Fruit fly (Drosophila melanogaster) whole organism, embryonic: ENCODE data around the gene CG1231.

Experiments
- CG10462 ChIP-seq: fragments of 200-800 bp; sonication (Bioruptor generic); optimal IDR thresholded peaks from 2 replicates; lab custom pipeline; 2016; ENCODE audit warnings: missing biosample characterization, missing genetic modification characterization
- CG10543 ChIP-seq: fragments of 200-800 bp; sonication (Bioruptor generic); optimal IDR thresholded peaks from 3 replicates; lab custom pipeline; 2017; ENCODE audit warnings: missing biosample characterization, mild to moderate bottlenecking, missing genetic modification characterization, moderate library complexity
- CG12071 ChIP-seq: fragments of 200-800 bp; sonication (Bioruptor generic); optimal IDR thresholded peaks from 3 replicates; lab custom pipeline; 2018; ENCODE audit warnings: missing biosample characterization, mild to moderate bottlenecking, missing genetic modification characterization
- CG12769 ChIP-seq: fragments of 200-800 bp; sonication (Bioruptor generic); optimal IDR thresholded peaks from 2 replicates; lab custom pipeline; 2019; ENCODE audit warnings: missing biosample characterization, mild to moderate bottlenecking, missing genetic modification characterization, moderate library complexity
- CG13296 ChIP-seq: fragments of 200-800 bp; sonication (Bioruptor generic); optimal IDR thresholded peaks from 3 replicates; lab custom pipeline; 2018; ENCODE audit warnings: missing biosample characterization, mild to moderate bottlenecking, missing genetic modification characterization
- CG14441 ChIP-seq: fragments of 200-800 bp; sonication (Bioruptor generic); IDR thresholded peaks from 2 replicates; pipeline ENCODE4 v1.3.6; 2022; ENCODE audit warnings: missing biosample characterization, missing genetic modification characterization
- CG1603 ChIP-seq: fragments of 200-800 bp; sonication (Bioruptor generic); optimal IDR thresholded peaks from 2 replicates; lab custom pipeline; 2019; ENCODE audit warnings: missing biosample characterization, mild to moderate bottlenecking, missing genetic modification characterization, moderate library complexity
- CG32767 ChIP-seq: fragments of 200-800 bp; sonication (Bioruptor generic); IDR thresholded peaks from 2 replicates; pipeline ENCODE4 v1.3.6; 2022; ENCODE audit warnings: missing biosample characterization, missing genetic modification characterization
- CG34376 ChIP-seq: fragments of 200-800 bp; sonication (Bioruptor generic); optimal IDR thresholded peaks from 2 replicates; lab custom pipeline; 2018; ENCODE audit warnings: missing biosample characterization, mild to moderate bottlenecking, missing genetic modification characterization
- CG4707 ChIP-seq: fragments of 200-800 bp; sonication (Bioruptor generic); optimal IDR thresholded peaks from 2 replicates; lab custom pipeline; 2018; ENCODE audit warnings: missing biosample characterization, mild to moderate bottlenecking, missing genetic modification characterization, moderate library complexity
- CG4820 ChIP-seq: fragments of 200-800 bp; sonication (Bioruptor generic); optimal IDR thresholded peaks from 3 replicates; lab custom pipeline; 2016; ENCODE audit warnings: missing biosample characterization, missing genetic modification characterization
- CG6654 ChIP-seq: fragments of 200-800 bp; sonication (Bioruptor generic); optimal IDR thresholded peaks from 2 replicates; lab custom pipeline; 2017; ENCODE audit warnings: missing biosample characterization, mild to moderate bottlenecking, missing genetic modification characterization
- CG6765 ChIP-seq: fragments of 200-800 bp; sonication (Bioruptor generic); optimal IDR thresholded peaks from 3 replicates; lab custom pipeline; 2017; ENCODE audit warnings: missing biosample characterization, mild to moderate bottlenecking, missing genetic modification characterization
- CG9727 ChIP-seq: fragments of 200-800 bp; sonication (Bioruptor generic); optimal IDR thresholded peaks from 3 replicates; lab custom pipeline; 2017; ENCODE audit warnings: missing biosample characterization, mild to moderate bottlenecking, missing genetic modification characterization
- CG9797 ChIP-seq: fragments of 200-800 bp; sonication (Bioruptor generic); optimal IDR thresholded peaks from 3 replicates; lab custom pipeline; 2018; ENCODE audit warnings: missing biosample characterization, mild to moderate bottlenecking, missing genetic modification characterization
- CG9932 ChIP-seq: fragments of 200-800 bp; sonication (Bioruptor generic); IDR thresholded peaks from 2 replicates; pipeline ENCODE4 v1.3.6; 2022; ENCODE audit warnings: missing biosample characterization, missing genetic modification characterization
- CrebB ChIP-seq: fragments of 200-800 bp; sonication (Bioruptor generic); optimal IDR thresholded peaks from 3 replicates; lab custom pipeline; 2018; ENCODE audit warnings: missing biosample characterization, mild to moderate bottlenecking, missing genetic modification characterization
- Dfd ChIP-seq, 2 experiments: fragments of >200 bp; optimal IDR thresholded peaks; 2 replicates each; lab custom pipeline; 2017; ENCODE audit warnings: missing biosample characterization in 2 of 2, missing genetic modification characterization in 2 of 2
- Dip3 ChIP-seq: fragments of 200-800 bp; sonication (Bioruptor generic); optimal IDR thresholded peaks from 3 replicates; lab custom pipeline; 2016; ENCODE audit warnings: missing biosample characterization, missing genetic modification characterization
- Drgx ChIP-seq: fragments of 200-800 bp; sonication (Bioruptor generic); IDR thresholded peaks from 2 replicates; pipeline ENCODE4 v1.3.6; 2022; ENCODE audit warnings: missing biosample characterization, missing genetic modification characterization
- HHEX ChIP-seq: fragments of 200-800 bp; sonication (Bioruptor generic); optimal IDR thresholded peaks from 3 replicates; lab custom pipeline; 2017; ENCODE audit warnings: missing biosample characterization, mild to moderate bottlenecking, missing genetic modification characterization, missing genetic modification reagents
- HLH3B ChIP-seq: fragments of 200-800 bp; sonication (Bioruptor generic); IDR thresholded peaks from 2 replicates; pipeline ENCODE4 v1.3.6; 2022; ENCODE audit warnings: missing biosample characterization, missing genetic modification characterization
- HmgD ChIP-seq: fragments of 200-800 bp; sonication (Bioruptor generic); optimal IDR thresholded peaks from 3 replicates; lab custom pipeline; 2016; ENCODE audit warnings: missing biosample characterization, missing genetic modification characterization
- Hr3 ChIP-seq: fragments of 200-800 bp; sonication (Bioruptor generic); optimal IDR thresholded peaks from 3 replicates; lab custom pipeline; 2016; ENCODE audit warnings: missing biosample characterization, missing genetic modification characterization
- MBD-R2 ChIP-seq: fragments of 200-800 bp; sonication (Bioruptor generic); IDR thresholded peaks from 2 replicates; pipeline ENCODE4 v1.3.6; 2022; ENCODE audit warnings: missing biosample characterization, missing genetic modification characterization
- Med ChIP-seq: fragments of 200-800 bp; sonication (Bioruptor generic); peaks from one replicate; lab custom pipeline; 2016; ENCODE audit warnings: missing biosample characterization, missing genetic modification characterization, mild to moderate bottlenecking, inconsistent platforms, moderate library complexity
- Meics ChIP-seq: fragments of 200-800 bp; sonication (Bioruptor generic); optimal IDR thresholded peaks from 2 replicates; lab custom pipeline; 2017; ENCODE audit warnings: missing biosample characterization, mild to moderate bottlenecking, missing genetic modification characterization
- Mrtf ChIP-seq: fragments of 200-800 bp; sonication (Bioruptor generic); IDR thresholded peaks from 3 replicates; pipeline ENCODE4 v1.3.6; 2022; ENCODE audit warnings: missing biosample characterization, missing genetic modification characterization
- Nf-YC ChIP-seq: fragments of 200-800 bp; optimal IDR thresholded peaks from 3 replicates; lab custom pipeline; 2019; ENCODE audit warnings: missing biosample characterization, mild to moderate bottlenecking, missing genetic modification characterization, moderate library complexity
- Pdp1 ChIP-seq, 2 experiments: fragments of 200-800 bp; sonication (Bioruptor generic); optimal IDR thresholded peaks; 3 replicates each; lab custom pipeline; 2016; ENCODE audit warnings: missing biosample characterization in 2 of 2, missing genetic modification characterization in 2 of 2, mild to moderate bottlenecking in 1 of 2, moderate library complexity in 1 of 2
- Rfx ChIP-seq: fragments of 200-800 bp; sonication (Bioruptor generic); IDR thresholded peaks from 2 replicates; pipeline ENCODE4 v1.3.6; 2022; ENCODE audit warnings: missing biosample characterization, missing genetic modification characterization
- Tbp ChIP-seq: fragments of >200 bp; optimal IDR thresholded peaks from 2 replicates; lab custom pipeline; 2018; ENCODE audit warnings: missing biosample characterization, missing genetic modification characterization
- bab2 ChIP-seq: fragments of 200-800 bp; sonication (Bioruptor generic); optimal IDR thresholded peaks from 2 replicates; lab custom pipeline; 2016; ENCODE audit warnings: missing biosample characterization, missing genetic modification characterization
- cwo ChIP-seq: fragments of 200-800 bp; sonication (Bioruptor generic); optimal IDR thresholded peaks from 3 replicates; lab custom pipeline; 2017; ENCODE audit warnings: missing biosample characterization, missing genetic modification characterization, mild to moderate bottlenecking, moderate library complexity, missing genetic modification reagents
- grau ChIP-seq: fragments of 200-800 bp; optimal IDR thresholded peaks from 3 replicates; lab custom pipeline; 2019; ENCODE audit warnings: missing biosample characterization, mild to moderate bottlenecking, missing genetic modification characterization, moderate library complexity
- grn ChIP-seq: fragments of 200-800 bp; sonication (Bioruptor generic); optimal IDR thresholded peaks from 3 replicates; lab custom pipeline; 2017; ENCODE audit warnings: missing biosample characterization, missing genetic modification characterization
- kah ChIP-seq: fragments of 200-800 bp; sonication (Bioruptor generic); optimal IDR thresholded peaks from 2 replicates; lab custom pipeline; 2018; ENCODE audit warnings: missing biosample characterization, mild to moderate bottlenecking, missing genetic modification characterization
- ken ChIP-seq: fragments of 200-800 bp; sonication (Bioruptor generic); IDR thresholded peaks from 3 replicates; pipeline ENCODE4 v1.3.6; 2022; ENCODE audit warnings: missing biosample characterization, missing genetic modification characterization
- klu ChIP-seq: fragments of 200-800 bp; sonication (Bioruptor generic); IDR thresholded peaks from 2 replicates; pipeline ENCODE4 v1.3.6; 2022; ENCODE audit warnings: missing biosample characterization, missing genetic modification characterization
- knrl ChIP-seq: fragments of 200-800 bp; sonication (Bioruptor generic); IDR thresholded peaks from 3 replicates; pipeline ENCODE4 v1.3.6; 2022; ENCODE audit warnings: missing biosample characterization, missing genetic modification characterization; ENCODE audit not compliant: partially characterized antibody
- lilli ChIP-seq: fragments of 200-800 bp; sonication (Bioruptor generic); optimal IDR thresholded peaks from 3 replicates; lab custom pipeline; 2016; ENCODE audit warnings: missing biosample characterization, missing genetic modification characterization
- lmd ChIP-seq: fragments of 200-800 bp; sonication (Bioruptor generic); IDR thresholded peaks from 2 replicates; pipeline ENCODE4 v1.3.6; 2022; ENCODE audit warnings: missing biosample characterization, missing genetic modification characterization
- mam ChIP-seq: fragments of 200-800 bp; sonication (Bioruptor generic); optimal IDR thresholded peaks from 3 replicates; lab custom pipeline; 2016; ENCODE audit warnings: missing biosample characterization, missing genetic modification characterization
- pfk ChIP-seq: fragments of 200-800 bp; sonication (Bioruptor generic); optimal IDR thresholded peaks from 2 replicates; lab custom pipeline; 2018; ENCODE audit warnings: missing biosample characterization, mild to moderate bottlenecking, missing genetic modification characterization, moderate library complexity
- pros ChIP-seq: fragments of 200-800 bp; sonication (Bioruptor generic); optimal IDR thresholded peaks from 3 replicates; lab custom pipeline; 2019; ENCODE audit warnings: missing biosample characterization, mild to moderate bottlenecking, missing genetic modification characterization, moderate library complexity
- row ChIP-seq: fragments of 200-800 bp; sonication (Bioruptor generic); IDR thresholded peaks from 3 replicates; pipeline ENCODE4 v1.3.6; 2022; ENCODE audit warnings: missing biosample characterization, missing genetic modification characterization
- salm ChIP-seq: fragments of 200-800 bp; sonication (Bioruptor generic); optimal IDR thresholded peaks from 2 replicates; lab custom pipeline; 2018; ENCODE audit warnings: missing biosample characterization, mild to moderate bottlenecking, missing genetic modification characterization
- sc ChIP-seq, 3 experiments: fragments of >200 bp in 2 of 3; fragments of 200-800 bp in 1 of 3; sonication (Bioruptor generic) in 1 of 3; optimal IDR thresholded peaks; 2 replicates in 2 of 3; 3 replicates in 1 of 3; lab custom pipeline; 2017; ENCODE audit warnings: mild to moderate bottlenecking in 1 of 3, missing biosample characterization in 1 of 3, missing genetic modification characterization in 1 of 3, missing genetic modification reagents in 1 of 3
- wdn ChIP-seq: fragments of 200-800 bp; sonication (Bioruptor generic); IDR thresholded peaks from 2 replicates; pipeline ENCODE4 v1.3.6; 2022; ENCODE audit warnings: missing biosample characterization, missing genetic modification characterization

The CG1231 gene

dm6 chr3L:349751-350150 is 6.5 kb upstream of the CG1231 start (continued):
- TF ChIP-seq Meics (GFP tag; lab: Kevin White, UChicago) = peak; percentile 1
- TF ChIP-seq cwo = peak; percentile 12
- no peak for TF ChIP-seq CG14441 (GFP tag; lab: Robert Waterston, UW)
- TF ChIP-seq Drgx (GFP tag; lab: Robert Waterston, UW) = 0 out of 2 replicates have a peak, but pooled peaks have one; percentile 12
- TF ChIP-seq CG12769 (tag; lab: Kevin White, UChicago) = peak; percentile 26
- peak; percentile 58 for TF ChIP-seq CG10543 (GFP tag; lab: Kevin White, UChicago)
- peak; percentile 24; the same call in 1 of the 2 replicates for TF ChIP-seq Rfx (GFP tag; lab: Robert Waterston, UW)
- peak; percentile 55 for TF ChIP-seq Med (GFP tag; lab: Kevin White, UChicago)
- TF ChIP-seq Pdp1 (GFP tag; optimal IDR thresholded peaks at IDR 0.05; lab: Kevin White, UChicago) = peak in 1 of 2 experiments; percentile 41
- TF ChIP-seq CG12071 (GFP tag; lab: Kevin White, UChicago) = no peak
- 0 out of 2 replicates have a peak, but pooled peaks have one; percentile 14 for TF ChIP-seq MBD-R2 (GFP tag; lab: Robert Waterston, UW)
- peak; percentile 56 for TF ChIP-seq kah (GFP tag; lab: Kevin White, UChicago)
- 0 out of 2 replicates have a peak, but pooled peaks have one; percentile 6 for TF ChIP-seq lmd (GFP tag; lab: Robert Waterston, UW)
- TF ChIP-seq row = peak; percentile 49; the same call in 2 of the 3 replicates
- TF ChIP-seq CG34376 (GFP tag; lab: Kevin White, UChicago) = peak; percentile 72
- peak; percentile 45 for TF ChIP-seq grau (tag; lab: Kevin White, UChicago)
- no peak for TF ChIP-seq grn (GFP tag; lab: Kevin White, UChicago)
- TF ChIP-seq HHEX (GFP tag; lab: Kevin White, UChicago) = peak; percentile 14

DNA sequence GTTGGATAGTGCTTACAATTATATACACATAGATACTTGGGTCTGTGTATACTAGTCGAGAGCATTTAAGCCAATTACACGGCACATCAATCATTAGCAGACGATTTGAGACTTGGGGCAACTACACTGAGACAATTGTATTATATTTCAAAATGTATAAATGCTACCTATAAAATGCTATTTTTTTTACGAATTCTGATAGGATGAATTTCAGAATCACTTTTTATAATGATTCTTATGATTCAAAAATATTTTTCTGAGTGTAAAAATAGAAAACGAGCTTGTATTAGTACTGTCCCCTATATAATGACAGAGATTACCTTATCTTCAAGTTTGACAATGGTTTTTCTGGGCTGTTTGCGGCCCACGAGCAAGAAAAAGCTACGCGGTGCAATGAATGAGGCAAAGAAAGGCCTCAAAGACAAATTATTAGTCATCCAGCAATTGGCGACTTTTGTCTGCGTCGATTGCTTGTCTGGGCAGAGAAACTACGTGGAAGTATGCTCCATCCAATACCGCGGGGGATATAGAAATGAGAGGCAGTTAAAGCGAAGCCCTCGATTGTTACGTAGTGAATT is 5.5 kb upstream of the CG1231 start:
- TF ChIP-seq CG6654 (GFP tag; lab: Kevin White, UChicago) = no peak
- TF ChIP-seq bab2 (GFP tag; lab: Kevin White, UChicago) = peak; percentile 75
- peak; percentile 58; the same call in 1 of the 2 replicates for TF ChIP-seq CG32767
- no peak for TF ChIP-seq pros (GFP tag; lab: Kevin White, UChicago)
- TF ChIP-seq HmgD = no peak
- TF ChIP-seq CG9932 (GFP tag; lab: Robert Waterston, UW) = peak; percentile 57
- no peak for TF ChIP-seq Dfd (GFP tag; optimal IDR thresholded peaks at IDR 0.05; lab: Kevin White, UChicago)
- peak; percentile 70 for TF ChIP-seq CG13296 (GFP tag; lab: Kevin White, UChicago)
- TF ChIP-seq mam = peak; percentile 76
- TF ChIP-seq CG4707 (GFP tag; lab: Kevin White, UChicago) = peak; percentile 7
- TF ChIP-seq CG9727 (GFP tag; lab: Kevin White, UChicago) = peak; percentile 80
- TF ChIP-seq Hr3 (GFP tag; lab: Kevin White, UChicago) = peak; percentile 49
- no peak for TF ChIP-seq CrebB (tag; lab: Kevin White, UChicago)
- no peak for TF ChIP-seq CG1603 (tag; lab: Kevin White, UChicago)
- no peak for TF ChIP-seq CG10543 (GFP tag; lab: Kevin White, UChicago)
- no peak for TF ChIP-seq pfk (GFP tag; lab: Kevin White, UChicago)
- TF ChIP-seq CG9797 = no peak
- TF ChIP-seq Mrtf (GFP tag; lab: Robert Waterston, UW) = peak; percentile 69
- TF ChIP-seq wdn (GFP tag; lab: Robert Waterston, UW) = peak; percentile 70
- TF ChIP-seq CG4820 = peak; percentile 59
- no peak for TF ChIP-seq CG6765 (GFP tag; lab: Kevin White, UChicago)
- peak; percentile 52 for TF ChIP-seq klu (GFP tag; lab: Robert Waterston, UW)
- TF ChIP-seq ken (GFP tag; lab: Robert Waterston, UW) = peak; percentile 77; the same call in 2 of the 3 replicates
- TF ChIP-seq knrl = no peak
- peak; percentile 85 for TF ChIP-seq HLH3B (GFP tag; lab: Robert Waterston, UW)
- TF ChIP-seq CG10462 = no peak
- peak; percentile 58 for TF ChIP-seq Dip3 (GFP tag; lab: Kevin White, UChicago)
- TF ChIP-seq salm (tag; lab: Kevin White, UChicago) = no peak
- TF ChIP-seq Nf-YC (tag; lab: Kevin White, UChicago) = no peak
- TF ChIP-seq lilli (GFP tag; lab: Kevin White, UChicago) = peak; percentile 75
- no peak for TF ChIP-seq Tbp (GFP tag; lab: Kevin White, UChicago)
- TF ChIP-seq sc (optimal IDR thresholded peaks at IDR 0.05; lab: Kevin White, UChicago) = no peak
- peak; percentile 12 for TF ChIP-seq sc (GFP tag; optimal IDR thresholded peaks at IDR 0.05; lab: Kevin White, UChicago)
